Fruit fly (Drosophila melanogaster): ENCODE results near the gene Dpy-30L2.
A peak's percentile ranks its signal among the peaks of the same experiment; 100 is the strongest.

Dpy-30L2 gene

dm6 chr3L:4070221-4070995 lies 22.9 kb upstream of the Dpy-30L2 start (continued):
- TF ChIP-seq bsh (GFP tag; optimal IDR thresholded peaks at IDR 0.05) (peak; percentile 88 to 91), salm (tag; optimal IDR thresholded peaks at IDR 0.05) (peak; percentile 72), sug (tag; optimal IDR thresholded peaks at IDR 0.05) (peak; percentile 56), crol (GFP tag; IDR thresholded peaks at IDR 0.05) (peak; percentile 88), gsb-n (tag; optimal IDR thresholded peaks at IDR 0.05) (peak; percentile 71), CrebB (tag; optimal IDR thresholded peaks at IDR 0.05) (peak; percentile 79), CG8478 (optimal IDR thresholded peaks at IDR 0.05) (no peak), chm (GFP tag; IDR thresholded peaks at IDR 0.05) (no peak), ci (GFP tag; IDR thresholded peaks at IDR 0.05) (peak; percentile 98), slbo (GFP tag; IDR thresholded peaks at IDR 0.05) (peak; percentile 97), hth (optimal IDR thresholded peaks at IDR 0.05) (no peak), CG7372 (GFP tag; IDR thresholded peaks at IDR 0.05) (peak; percentile 88), Bteb2 (GFP tag; optimal IDR thresholded peaks at IDR 0.05) (peak; percentile 76), CG17612 (GFP tag; IDR thresholded peaks at IDR 0.05) (peak; percentile 88), CG7786 (GFP tag; optimal IDR thresholded peaks at IDR 0.05) (peak; percentile 93), lov (optimal IDR thresholded peaks at IDR 0.05) (no peak), lov (GFP tag; IDR thresholded peaks at IDR 0.05) (peak; percentile 82; the same call in 2 of the 3 replicates), jing (GFP tag; optimal IDR thresholded peaks at IDR 0.05) (peak; percentile 84), Atf6 (GFP tag; IDR thresholded peaks at IDR 0.05) (peak; percentile 95), lbe (GFP tag; optimal IDR thresholded peaks at IDR 0.05) (peak; percentile 96), CG2712 (tag; optimal IDR thresholded peaks at IDR 0.05) (no peak), ftz-f1 (GFP tag; optimal IDR thresholded peaks at IDR 0.05) (no peak), ERR (GFP tag; optimal IDR thresholded peaks at IDR 0.05) (peak; percentile 88), CG6272 (GFP tag; IDR thresholded peaks at IDR 0.05) (peak; percentile 78), vvl (GFP tag; IDR thresholded peaks at IDR 0.05) (peak; percentile 96), CG13287 (GFP tag; IDR thresholded peaks at IDR 0.05; ENCODE audit: partially characterized antibody) (no peak), peb (GFP tag; IDR thresholded peaks at IDR 0.05) (peak; percentile 87), Scr (GFP tag; IDR thresholded peaks at IDR 0.05; ENCODE audit: partially characterized antibody) (no peak), PHDP (tag; optimal IDR thresholded peaks at IDR 0.05) (peak; percentile 88), CG11560 (tag; IDR thresholded peaks at IDR 0.05) (peak; percentile 82), Max (GFP tag; optimal IDR thresholded peaks at IDR 0.05) (peak; percentile 67), da (GFP tag; optimal IDR thresholded peaks at IDR 0.05) (peak; percentile 68), bigmax (GFP tag; optimal IDR thresholded peaks at IDR 0.05) (no peak), CG11456 (GFP tag; IDR thresholded peaks at IDR 0.05) (peak; percentile 97), CG5245 (GFP tag; optimal IDR thresholded peaks at IDR 0.05) (peak; percentile 71), Kr (GFP tag; optimal IDR thresholded peaks at IDR 0.05) (no peak), Mes4 (GFP tag; optimal IDR thresholded peaks at IDR 0.05) (peak; percentile 79), CG30020 (tag; optimal IDR thresholded peaks at IDR 0.05) (no peak), emc (GFP tag; optimal IDR thresholded peaks at IDR 0.05) (peak; percentile 84), CG14050 (GFP tag; IDR thresholded peaks at IDR 0.05) (peak; percentile 90), danr (GFP tag; IDR thresholded peaks at IDR 0.05) (peak; percentile 89), tio (GFP tag; optimal IDR thresholded peaks at IDR 0.05) (peak; percentile 73), pfk (GFP tag; optimal IDR thresholded peaks at IDR 0.05) (no peak), az2 (GFP tag; optimal IDR thresholded peaks at IDR 0.05) (peak; percentile 85), CG11093 (GFP tag; IDR thresholded peaks at IDR 0.05) (peak; percentile 83), chinmo (GFP tag; IDR thresholded peaks at IDR 0.05; ENCODE audit: partially characterized antibody) (no peak), CG6683 (GFP tag; optimal IDR thresholded peaks at IDR 0.05) (peak; percentile 6), CG10431 (GFP tag; optimal IDR thresholded peaks at IDR 0.05) (peak; percentile 22), CG11696 (GFP tag; IDR thresholded peaks at IDR 0.05) (peak; percentile 71), fd64A (GFP tag; optimal IDR thresholded peaks at IDR 0.05) (peak; percentile 62), CG8281 (tag; optimal IDR thresholded peaks at IDR 0.05) (peak; percentile 62)

All from whole organism, embryonic.